Worm (Caenorhabditis elegans) whole organism, mixed stage, embryonic: ENCODE results near the gene F58A3.3.

Source experiments
- M03D4.4 ChIP-seq: sonication (generic microtip); optimal IDR thresholded peaks from 2 replicates; lab custom pipeline; 2017; ENCODE audit warnings: mild to moderate bottlenecking, missing genetic modification characterization, missing compliant biosample characterization
- blmp-1 ChIP-seq: fragments of 150-350 bp; optimal IDR thresholded peaks from 2 replicates; lab custom pipeline; 2014; ENCODE audit warnings: missing biosample characterization, missing genetic modification characterization
- ceh-39 ChIP-seq: fragments of 150-350 bp; optimal IDR thresholded peaks from 2 replicates; lab custom pipeline; 2014; ENCODE audit warnings: missing biosample characterization, missing genetic modification characterization
- ceh-43 ChIP-seq: fragments of 200-800 bp; sonication (Bioruptor generic); optimal IDR thresholded peaks from 2 replicates; lab custom pipeline; 2018; ENCODE audit warnings: mild to moderate bottlenecking, missing genetic modification characterization, moderate library complexity, missing compliant biosample characterization
- ceh-83 ChIP-seq: fragments of 200-800 bp; sonication (Bioruptor generic); optimal IDR thresholded peaks from 2 replicates; lab custom pipeline; 2018; ENCODE audit warnings: mild to moderate bottlenecking, missing genetic modification characterization, missing compliant biosample characterization
- ces-1 ChIP-seq: fragments of 150-350 bp; optimal IDR thresholded peaks from 2 replicates; lab custom pipeline; 2014; ENCODE audit warnings: missing biosample characterization, missing genetic modification reagents, missing genetic modification characterization
- cnd-1 ChIP-seq: fragments of 200-800 bp; sonication (Bioruptor generic); optimal IDR thresholded peaks from 2 replicates; lab custom pipeline; 2018; ENCODE audit warnings: mild to moderate bottlenecking, missing genetic modification characterization, missing compliant biosample characterization
- drap-1 ChIP-seq: fragments of 200-800 bp; sonication (Bioruptor generic); optimal IDR thresholded peaks from 3 replicates; lab custom pipeline; 2018; ENCODE audit warnings: mild to moderate bottlenecking, missing genetic modification characterization, missing compliant biosample characterization
- elt-1 ChIP-seq: sonication (generic microtip); optimal IDR thresholded peaks from 2 replicates; lab custom pipeline; 2017; ENCODE audit warnings: missing genetic modification characterization, mild to moderate bottlenecking, missing compliant biosample characterization, antibody characterized with exemption, moderate library complexity, borderline replicate concordance; ENCODE audit not compliant: insufficient read depth
- elt-3 ChIP-seq: fragments of 150-350 bp; optimal IDR thresholded peaks from 2 replicates; lab custom pipeline; 2014; ENCODE audit warnings: missing biosample characterization, missing genetic modification characterization
- flh-1 ChIP-seq: fragments of 200-800 bp; sonication (Bioruptor generic); optimal IDR thresholded peaks from 2 replicates; lab custom pipeline; 2018; ENCODE audit warnings: mild to moderate bottlenecking, missing genetic modification characterization, moderate library complexity, missing compliant biosample characterization
- ham-2 ChIP-seq: fragments of 200-800 bp; sonication (Bioruptor generic); optimal IDR thresholded peaks from 2 replicates; lab custom pipeline; 2018; ENCODE audit warnings: mild to moderate bottlenecking, missing genetic modification characterization, missing compliant biosample characterization
- lin-13 ChIP-seq: fragments of 150-350 bp; optimal IDR thresholded peaks from 2 replicates; lab custom pipeline; 2014; ENCODE audit warnings: missing biosample characterization, missing genetic modification characterization
- lin-32 ChIP-seq: fragments of 200-800 bp; sonication (Bioruptor generic); optimal IDR thresholded peaks from 2 replicates; lab custom pipeline; 2018; ENCODE audit warnings: mild to moderate bottlenecking, missing genetic modification characterization, missing compliant biosample characterization
- lsy-2 ChIP-seq: fragments of 150-350 bp; optimal IDR thresholded peaks from 2 replicates; lab custom pipeline; 2014; ENCODE audit warnings: missing biosample characterization, missing genetic modification characterization
- mep-1 ChIP-seq: fragments of 150-350 bp; optimal IDR thresholded peaks from 2 replicates; lab custom pipeline; 2017; ENCODE audit warnings: missing biosample characterization, missing genetic modification reagents, missing genetic modification characterization, inconsistent platforms
- mls-2 ChIP-seq: sonication (generic microtip); optimal IDR thresholded peaks from 2 replicates; lab custom pipeline; 2016; ENCODE audit warnings: mild to moderate bottlenecking, missing genetic modification characterization, moderate library complexity, missing compliant biosample characterization
- nhr-12 ChIP-seq: fragments of 150-350 bp; optimal IDR thresholded peaks from 2 replicates; lab custom pipeline; 2014; ENCODE audit warnings: missing biosample characterization, missing genetic modification characterization
- nhr-237 ChIP-seq: fragments of 150-350 bp; optimal IDR thresholded peaks from 2 replicates; lab custom pipeline; 2014; ENCODE audit warnings: missing biosample characterization, missing genetic modification characterization
- nhr-28 ChIP-seq: fragments of 150-350 bp; optimal IDR thresholded peaks from 2 replicates; lab custom pipeline; 2014; ENCODE audit warnings: missing biosample characterization, missing genetic modification characterization
- nhr-76 ChIP-seq: sonication (generic microtip); optimal IDR thresholded peaks from 2 replicates; lab custom pipeline; 2017; ENCODE audit warnings: missing biosample characterization, missing genetic modification characterization
- pha-4 ChIP-seq: fragments of 150-350 bp; optimal IDR thresholded peaks from 2 replicates; lab custom pipeline; 2018; ENCODE audit warnings: missing biosample characterization, missing genetic modification reagents, missing genetic modification characterization
- sem-2 ChIP-seq: fragments of 200-800 bp; sonication (Bioruptor generic); optimal IDR thresholded peaks from 2 replicates; lab custom pipeline; 2018; ENCODE audit warnings: mild to moderate bottlenecking, missing genetic modification characterization, missing compliant biosample characterization
- snpc-4 ChIP-seq: fragments of 150-350 bp; optimal IDR thresholded peaks from 2 replicates; lab custom pipeline; 2014; ENCODE audit warnings: missing biosample characterization, missing genetic modification characterization
- sptf-1 ChIP-seq: sonication (generic microtip); optimal IDR thresholded peaks from 2 replicates; lab custom pipeline; 2017; ENCODE audit warnings: mild to moderate bottlenecking, missing genetic modification characterization, moderate library complexity, missing compliant biosample characterization
- tbx-8 ChIP-seq: fragments of 200-800 bp; sonication (Bioruptor generic); optimal IDR thresholded peaks from 2 replicates; lab custom pipeline; 2018; ENCODE audit warnings: mild to moderate bottlenecking, missing genetic modification characterization, moderate library complexity, missing compliant biosample characterization
- unc-120 ChIP-seq: sonication (generic microtip); optimal IDR thresholded peaks from 2 replicates; lab custom pipeline; 2017; ENCODE audit warnings: missing genetic modification characterization, missing compliant biosample characterization; ENCODE audit not compliant: poor library complexity, severe bottlenecking
- unc-39 ChIP-seq: fragments of 150-350 bp; optimal IDR thresholded peaks from 2 replicates; lab custom pipeline; 2014; ENCODE audit warnings: missing biosample characterization, missing genetic modification characterization
- unc-62 ChIP-seq: fragments of 150-350 bp; optimal IDR thresholded peaks from 2 replicates; lab custom pipeline; 2014; ENCODE audit warnings: missing biosample characterization, missing genetic modification reagents, missing genetic modification characterization
- zip-8 ChIP-seq: fragments of 150-350 bp; optimal IDR thresholded peaks from 2 replicates; lab custom pipeline; 2014; ENCODE audit warnings: missing biosample characterization, missing genetic modification characterization
- ztf-11 ChIP-seq: fragments of 150-350 bp; optimal IDR thresholded peaks from 2 replicates; lab custom pipeline; 2014; ENCODE audit warnings: missing biosample characterization, missing genetic modification characterization

Gene F58A3.3

DNA sequence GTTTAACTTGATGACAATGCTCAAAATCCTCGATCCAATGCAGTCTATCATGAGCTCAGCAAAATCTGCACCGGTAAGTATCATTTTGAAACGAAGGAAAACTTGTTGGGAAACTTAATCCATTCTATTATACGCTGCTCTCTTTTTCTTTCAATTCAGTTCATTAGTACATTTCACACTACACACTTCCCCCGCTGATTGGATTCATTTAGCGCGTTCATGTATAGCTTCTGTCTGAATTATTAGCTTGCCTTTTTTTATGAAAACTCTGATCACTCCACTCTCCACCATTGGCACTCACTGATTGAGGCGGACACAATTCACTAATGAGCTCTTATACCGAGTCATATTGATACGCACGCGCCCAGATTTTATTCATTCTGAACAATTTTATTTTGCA is 25.8 kb downstream of the F58A3.3 start:
- TF ChIP-seq mls-2 (no peak), ces-1 (GFP tag; lab: Kevin White, UChicago) (peak; percentile 70)
- TF ChIP-seq, all 35 proteins: peak for 1

DNA sequence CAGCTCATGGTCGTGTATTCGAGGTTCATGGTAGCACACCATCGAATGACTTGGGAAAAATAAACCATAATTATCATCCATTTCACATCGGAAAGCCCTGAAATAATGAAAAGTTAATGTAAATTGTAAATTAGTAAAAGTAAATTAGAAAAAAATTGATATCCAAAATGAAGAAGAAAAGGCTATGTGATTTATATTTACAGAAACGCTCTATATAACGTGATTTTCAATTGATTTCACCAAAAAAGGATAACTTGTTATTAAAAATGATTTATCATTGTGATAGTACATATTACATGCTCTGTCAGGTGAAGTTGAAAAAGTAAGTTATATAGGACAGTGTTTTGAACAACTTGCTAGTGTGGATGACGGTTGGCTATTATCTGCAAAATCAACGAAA is 30.3 kb downstream of the F58A3.3 start, which contains the start of gene C09F12.3:
TSS of gene C09F12.3 (minus strand) at position 101 of the 400 bp plus-strand sequence.
- no peak for TF ChIP-seq ham-2
- no peak for TF ChIP-seq cnd-1 (tag; lab: Kevin White, UChicago)
- TF ChIP-seq lin-13 (tag; lab: Kevin White, UChicago): no peak
- no peak for TF ChIP-seq ceh-39
- TF ChIP-seq nhr-237 (tag; lab: Kevin White, UChicago): no peak
- no peak for TF ChIP-seq nhr-12 (tag; lab: Kevin White, UChicago)
- no peak for TF ChIP-seq unc-62 (GFP tag; lab: Kevin White, UChicago)
- TF ChIP-seq ztf-11 (tag; lab: Kevin White, UChicago): no peak
- TF ChIP-seq lsy-2 (tag; lab: Kevin White, UChicago): no peak
- no peak for TF ChIP-seq pha-4 (tag; lab: Kevin White, UChicago)

DNA sequence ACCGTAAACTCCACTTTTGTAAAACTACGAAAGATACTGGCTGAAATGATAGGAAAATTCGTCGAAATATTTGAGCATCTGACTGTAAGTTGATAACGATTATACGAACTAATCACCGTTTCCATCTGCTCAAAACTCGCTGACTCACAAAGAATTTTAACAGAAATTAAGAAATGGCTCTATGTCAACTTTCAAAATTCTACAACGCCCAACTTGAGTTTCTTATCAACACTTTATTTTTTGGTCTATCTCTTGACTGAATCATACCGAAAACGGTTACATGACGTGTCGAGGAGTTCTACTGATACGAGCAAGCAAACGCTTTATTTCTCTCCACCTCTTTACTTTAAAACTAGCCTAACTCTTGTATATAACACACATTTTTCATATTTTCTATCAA is 34.7 kb downstream of the F58A3.3 start, which contains the start of gene clc-1:
TSS of gene clc-1 (plus strand) at position 264 of the 400 bp plus-strand sequence.
- TF ChIP-seq ceh-39 (no peak), M03D4.4 (no peak), nhr-76 (tag; lab: Kevin White, UChicago) (no peak), ztf-11 (tag; lab: Kevin White, UChicago) (no peak), mep-1 (tag; lab: Kevin White, UChicago) (no peak), elt-1 (no peak), lsy-2 (tag; lab: Kevin White, UChicago) (no peak), pha-4 (tag; lab: Kevin White, UChicago) (no peak), unc-62 (GFP tag; lab: Kevin White, UChicago) (no peak), ceh-43 (GFP tag; lab: Kevin White, UChicago) (no peak), snpc-4 (tag; lab: Kevin White, UChicago) (no peak), ceh-83 (GFP tag; lab: Kevin White, UChicago) (no peak), tbx-8 (GFP tag; lab: Kevin White, UChicago) (no peak), lin-32 (no peak), nhr-28 (tag; lab: Kevin White, UChicago) (no peak), ces-1 (GFP tag; lab: Kevin White, UChicago) (no peak), drap-1 (GFP tag; lab: Kevin White, UChicago) (no peak)

DNA sequence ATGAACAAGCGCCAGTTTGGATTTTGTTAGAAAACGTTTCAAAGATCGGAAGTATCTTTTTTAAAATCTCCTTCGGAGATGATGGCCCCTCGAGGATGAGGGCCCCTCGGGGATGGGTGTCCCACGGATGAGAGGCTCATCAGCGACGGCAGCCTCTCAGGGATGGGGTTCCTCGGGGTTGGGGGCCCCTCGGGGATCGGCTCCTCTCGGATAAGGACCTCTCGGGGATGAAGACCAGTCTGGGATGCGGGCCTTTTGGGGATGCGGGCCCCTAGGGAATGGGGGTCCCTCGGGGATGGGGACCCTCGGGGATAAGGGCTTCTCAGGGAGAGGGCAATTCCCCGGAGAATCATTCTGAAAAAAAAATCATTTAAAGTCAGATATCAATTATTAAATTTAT is 37.9 kb downstream of the F58A3.3 start:
- TF ChIP-seq mep-1 (tag; lab: Kevin White, UChicago) (no peak), tbx-8 (GFP tag; lab: Kevin White, UChicago) (no peak), lin-32 (no peak), blmp-1 (tag; lab: Kevin White, UChicago) (no peak), ceh-83 (GFP tag; lab: Kevin White, UChicago) (no peak), nhr-76 (tag; lab: Kevin White, UChicago) (no peak), cnd-1 (tag; lab: Kevin White, UChicago) (no peak), mls-2 (no peak), elt-1 (no peak), ham-2 (no peak)

DNA sequence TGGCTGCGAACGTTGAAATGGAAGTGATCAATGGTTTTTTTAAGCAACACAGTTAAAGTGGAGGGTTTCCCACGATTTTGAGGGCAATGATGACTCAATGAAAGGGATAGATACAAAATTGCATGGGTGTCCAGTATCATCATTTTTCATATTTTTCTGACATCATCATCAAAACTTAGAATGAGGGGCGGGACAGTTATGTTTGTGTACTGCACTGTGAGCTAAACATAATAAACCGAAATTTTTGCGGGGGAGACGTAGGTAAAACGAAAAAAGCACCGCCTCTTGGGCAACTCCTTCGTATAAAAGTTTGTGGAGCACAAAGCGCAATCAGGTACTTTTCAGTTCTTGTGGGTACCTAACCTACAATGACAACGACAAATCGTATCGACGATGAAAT is 41.2 kb downstream of the F58A3.3 start, which contains the start of gene C09F12.2:
TSS of gene C09F12.2 (plus strand) at position 301 of the 400 bp plus-strand sequence.
- TF ChIP-seq cnd-1 (tag; lab: Kevin White, UChicago) (no peak), unc-62 (GFP tag; lab: Kevin White, UChicago) (no peak), zip-8 (no peak), drap-1 (GFP tag; lab: Kevin White, UChicago) (no peak), ham-2 (no peak), unc-120 (tag; lab: Kevin White, UChicago) (no peak), sem-2 (GFP tag; lab: Kevin White, UChicago) (no peak)
- TF ChIP-seq, all 35 proteins: peak for 0

DNA sequence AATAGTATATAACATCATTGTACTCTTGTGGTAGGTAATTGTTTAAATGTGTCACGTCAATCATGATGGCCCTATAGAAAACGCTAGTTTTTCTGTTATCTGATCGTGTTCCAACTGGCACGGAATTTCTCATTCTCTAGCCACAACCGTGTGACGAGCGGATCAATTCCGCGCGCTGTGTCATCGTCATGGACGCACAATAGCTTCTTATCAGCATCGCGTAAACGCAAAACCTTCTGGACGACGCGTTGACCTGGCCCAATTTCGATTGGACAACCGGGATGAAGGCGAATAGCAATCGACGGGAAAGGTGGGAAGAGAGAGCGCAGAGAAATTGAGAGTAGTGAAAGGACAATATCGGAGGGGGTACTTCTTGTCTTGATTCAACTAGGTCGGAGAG is 44.6 kb downstream of the F58A3.3 start, which contains the start of gene lpr-3:
TSS of gene lpr-3 (plus strand) at position 374 of the 400 bp plus-strand sequence.
- TF ChIP-seq ceh-39: no peak
- TF ChIP-seq nhr-76 (tag; lab: Kevin White, UChicago): no peak
- TF ChIP-seq tbx-8 (GFP tag; lab: Kevin White, UChicago): no peak
- no peak for TF ChIP-seq ces-1 (GFP tag; lab: Kevin White, UChicago)
- no peak for TF ChIP-seq M03D4.4
- TF ChIP-seq cnd-1 (tag; lab: Kevin White, UChicago): no peak
- no peak for TF ChIP-seq ztf-11 (tag; lab: Kevin White, UChicago)
- peak; percentile 42 for TF ChIP-seq elt-3 (tag; lab: Kevin White, UChicago)
- no peak for TF ChIP-seq sem-2 (GFP tag; lab: Kevin White, UChicago)
- peak; percentile 94 for TF ChIP-seq blmp-1 (tag; lab: Kevin White, UChicago)
- no peak for TF ChIP-seq sptf-1 (tag; lab: Kevin White, UChicago)
- peak; percentile 96 for TF ChIP-seq ham-2
- TF ChIP-seq unc-39 (tag; lab: Kevin White, UChicago): no peak
- TF ChIP-seq elt-1: peak; percentile 90
- no peak for TF ChIP-seq nhr-12 (tag; lab: Kevin White, UChicago)
- TF ChIP-seq lin-32: no peak
- no peak for TF ChIP-seq flh-1
- TF ChIP-seq mep-1 (tag; lab: Kevin White, UChicago): no peak
- TF ChIP-seq unc-62 (GFP tag; lab: Kevin White, UChicago): peak; percentile 60
- TF ChIP-seq lin-13 (tag; lab: Kevin White, UChicago): no peak
